Worm (Caenorhabditis elegans) whole organism, late embryonic: ENCODE data around the gene AH9.4.

Source experiments
- F13H6.1 ChIP-seq: sonication (generic microtip); optimal IDR thresholded peaks from 2 replicates; lab custom pipeline; 2016; ENCODE audit warnings: missing genetic modification characterization, missing compliant biosample characterization
- K09A11.1 ChIP-seq: sonication (generic microtip); optimal IDR thresholded peaks from 2 replicates; lab custom pipeline; 2017; ENCODE audit warnings: antibody characterized with exemption, mild to moderate bottlenecking, missing genetic modification characterization, missing compliant biosample characterization; ENCODE audit not compliant: insufficient read depth
- ama-1 ChIP-seq: fragments of 150-350 bp; optimal IDR thresholded peaks from 2 replicates; lab custom pipeline; 2014
- ceh-14 ChIP-seq: sonication (generic microtip); optimal IDR thresholded peaks from 2 replicates; lab custom pipeline; 2016; ENCODE audit warnings: missing genotype, missing genetic modification characterization, missing compliant biosample characterization
- ceh-19 ChIP-seq: fragments of 200-800 bp; sonication (Bioruptor generic); optimal IDR thresholded peaks from 2 replicates; lab custom pipeline; 2018; ENCODE audit warnings: mild to moderate bottlenecking, missing genetic modification characterization, missing compliant biosample characterization
- ceh-30 ChIP-seq: fragments of 150-350 bp; optimal IDR thresholded peaks from 2 replicates; lab custom pipeline; 2014; ENCODE audit warnings: missing biosample characterization, missing genetic modification characterization
- lin-11 ChIP-seq: fragments of 200-800 bp; sonication (Bioruptor generic); optimal IDR thresholded peaks from 2 replicates; lab custom pipeline; 2018; ENCODE audit warnings: mild to moderate bottlenecking, missing genetic modification characterization, missing compliant biosample characterization
- nhr-11 ChIP-seq: fragments of 150-350 bp; optimal IDR thresholded peaks from 2 replicates; lab custom pipeline; 2014; ENCODE audit warnings: missing biosample characterization, missing genetic modification characterization
- pqm-1 ChIP-seq: sonication (generic microtip); optimal IDR thresholded peaks from 2 replicates; lab custom pipeline; 2016; ENCODE audit warnings: missing genetic modification characterization, missing compliant biosample characterization
- pros-1 ChIP-seq: fragments of 150-350 bp; optimal IDR thresholded peaks from 2 replicates; lab custom pipeline; 2014; ENCODE audit warnings: missing biosample characterization, missing genetic modification reagents, missing genetic modification characterization
- unc-42 ChIP-seq: sonication (generic microtip); optimal IDR thresholded peaks from 2 replicates; lab custom pipeline; 2016; ENCODE audit warnings: missing genotype, missing genetic modification characterization, missing compliant biosample characterization

DNA sequence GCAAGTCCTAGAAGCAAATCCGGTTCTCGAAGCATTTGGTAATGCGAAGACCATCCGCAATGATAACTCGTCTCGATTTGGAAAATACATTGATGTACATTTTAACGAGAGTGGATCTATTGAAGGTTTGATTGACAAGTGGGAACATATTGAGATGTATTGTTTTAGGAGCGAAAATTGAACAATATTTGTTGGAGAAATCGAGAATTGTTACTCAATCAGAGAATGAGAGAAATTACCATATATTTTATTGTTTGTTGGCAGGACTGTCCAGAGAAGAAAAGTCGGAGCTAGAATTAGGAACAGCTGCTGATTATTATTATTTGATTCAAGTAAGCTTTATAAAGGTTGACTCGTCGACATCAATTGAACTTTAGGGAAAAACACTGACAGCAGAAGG lies 30.4 kb upstream of the AH9.4 start:
- no peak for TF ChIP-seq ceh-14 (tag; lab: Kevin White, UChicago)
- no peak for TF ChIP-seq pros-1 (tag; lab: Kevin White, UChicago)
- no peak for TF ChIP-seq unc-42
- no peak for TF ChIP-seq ama-1
- no peak for TF ChIP-seq nhr-11
- no peak for TF ChIP-seq K09A11.1 (tag; lab: Kevin White, UChicago)
- TF ChIP-seq ceh-19 (GFP tag; lab: Kevin White, UChicago) = no peak
- TF ChIP-seq ceh-30 (tag; lab: Kevin White, UChicago) = no peak
- TF ChIP-seq pqm-1 (tag; lab: Kevin White, UChicago) = no peak
- TF ChIP-seq lin-11 = no peak
- no peak for TF ChIP-seq F13H6.1 (tag; lab: Kevin White, UChicago)
